Fruit fly (Drosophila melanogaster) whole organism, wandering third instar larva: ENCODE results near the gene Ror.

ENCODE experiments used
- Dfd ChIP-seq: fragments of >200 bp; optimal IDR thresholded peaks from 2 replicates; lab custom pipeline; 2017; ENCODE audit warnings: missing biosample characterization, missing genetic modification characterization
- Hr83 ChIP-seq: fragments of 200-300 bp; sonication (Bioruptor generic); optimal IDR thresholded peaks from 2 replicates; lab custom pipeline; 2016; ENCODE audit warnings: missing biosample characterization, mild to moderate bottlenecking, missing genetic modification characterization, moderate library complexity; ENCODE audit not compliant: poor library complexity, severe bottlenecking
- Rel ChIP-seq, 2 experiments: fragments of 200-800 bp; sonication (Bioruptor generic) in 1 of 2; optimal IDR thresholded peaks; 2 replicates in 1 of 2; 3 replicates in 1 of 2; lab custom pipeline; 2016 to 2019; ENCODE audit warnings: mild to moderate bottlenecking in 2 of 2, missing biosample characterization in 2 of 2, missing genetic modification characterization in 2 of 2, moderate library complexity in 1 of 2
- usp ChIP-seq: fragments of >200 bp; optimal IDR thresholded peaks from 2 replicates; lab custom pipeline; 2017; ENCODE audit warnings: missing biosample characterization, missing genetic modification characterization

- TF ChIP-seq Rel (GFP tag; optimal IDR thresholded peaks at IDR 0.05; lab: Kevin White, UChicago) (no peak), Rel (tag; optimal IDR thresholded peaks at IDR 0.05; lab: Kevin White, UChicago) (no peak), usp (GFP tag; lab: Kevin White, UChicago) (no peak), Hr83 (GFP tag; lab: Kevin White, UChicago) (peak; percentile 23), Dfd (GFP tag; lab: Kevin White, UChicago) (no peak)
Measured at dm6 chr2L:10278658-10279057, 27.0 kb downstream of the Ror start, which contains the start of gene Utx.
